Worm (Caenorhabditis elegans): Measurements from ENCODE around the gene C34C6.3.

- TF ChIP-seq nfya-1 (tag; optimal IDR thresholded peaks at IDR 0.05; ENCODE audit: borderline replicate concordance, insufficient read depth) = no peak
- TF ChIP-seq dpl-1 (GFP tag; optimal IDR thresholded peaks at IDR 0.05) = no peak
- no peak for TF ChIP-seq lin-40 (tag; optimal IDR thresholded peaks at IDR 0.05)
- no peak for TF ChIP-seq attf-5 (GFP tag; optimal IDR thresholded peaks at IDR 0.05)
- no peak for TF ChIP-seq ets-4 (GFP tag; optimal IDR thresholded peaks at IDR 0.05)
- no peak for TF ChIP-seq B0019.2 (GFP tag; conservative IDR thresholded peaks at IDR 0.05)
These were observed 41.0 kb upstream of the C34C6.3 start, which contains the start of gene pyr-1 for ce11 chrII:8650644-8651159.
